Worm (Caenorhabditis elegans) whole organism, mixed stage, embryonic: ENCODE data around the gene perm-1.

Source experiments
- M03D4.4 ChIP-seq: sonication (generic microtip); optimal IDR thresholded peaks from 2 replicates; lab custom pipeline; 2017; ENCODE audit warnings: mild to moderate bottlenecking, missing genetic modification characterization, missing compliant biosample characterization
- bed-3 ChIP-seq: fragments of 200-800 bp; sonication (Bioruptor generic); optimal IDR thresholded peaks from 3 replicates; lab custom pipeline; 2018; ENCODE audit warnings: mild to moderate bottlenecking, missing genetic modification characterization, moderate library complexity, missing compliant biosample characterization
- blmp-1 ChIP-seq: fragments of 150-350 bp; optimal IDR thresholded peaks from 2 replicates; lab custom pipeline; 2014; ENCODE audit warnings: missing biosample characterization, missing genetic modification characterization
- ceh-39 ChIP-seq: fragments of 150-350 bp; optimal IDR thresholded peaks from 2 replicates; lab custom pipeline; 2014; ENCODE audit warnings: missing biosample characterization, missing genetic modification characterization
- ceh-43 ChIP-seq: fragments of 200-800 bp; sonication (Bioruptor generic); optimal IDR thresholded peaks from 2 replicates; lab custom pipeline; 2018; ENCODE audit warnings: mild to moderate bottlenecking, missing genetic modification characterization, moderate library complexity, missing compliant biosample characterization
- ceh-83 ChIP-seq: fragments of 200-800 bp; sonication (Bioruptor generic); optimal IDR thresholded peaks from 2 replicates; lab custom pipeline; 2018; ENCODE audit warnings: mild to moderate bottlenecking, missing genetic modification characterization, missing compliant biosample characterization
- ces-1 ChIP-seq: fragments of 150-350 bp; optimal IDR thresholded peaks from 2 replicates; lab custom pipeline; 2014; ENCODE audit warnings: missing biosample characterization, missing genetic modification reagents, missing genetic modification characterization
- cnd-1 ChIP-seq: fragments of 200-800 bp; sonication (Bioruptor generic); optimal IDR thresholded peaks from 2 replicates; lab custom pipeline; 2018; ENCODE audit warnings: mild to moderate bottlenecking, missing genetic modification characterization, missing compliant biosample characterization
- drap-1 ChIP-seq: fragments of 200-800 bp; sonication (Bioruptor generic); optimal IDR thresholded peaks from 3 replicates; lab custom pipeline; 2018; ENCODE audit warnings: mild to moderate bottlenecking, missing genetic modification characterization, missing compliant biosample characterization
- elt-1 ChIP-seq: sonication (generic microtip); optimal IDR thresholded peaks from 2 replicates; lab custom pipeline; 2017; ENCODE audit warnings: missing genetic modification characterization, mild to moderate bottlenecking, missing compliant biosample characterization, antibody characterized with exemption, moderate library complexity, borderline replicate concordance; ENCODE audit not compliant: insufficient read depth
- elt-3 ChIP-seq: fragments of 150-350 bp; optimal IDR thresholded peaks from 2 replicates; lab custom pipeline; 2014; ENCODE audit warnings: missing biosample characterization, missing genetic modification characterization
- flh-1 ChIP-seq: fragments of 200-800 bp; sonication (Bioruptor generic); optimal IDR thresholded peaks from 2 replicates; lab custom pipeline; 2018; ENCODE audit warnings: mild to moderate bottlenecking, missing genetic modification characterization, moderate library complexity, missing compliant biosample characterization
- ham-2 ChIP-seq: fragments of 200-800 bp; sonication (Bioruptor generic); optimal IDR thresholded peaks from 2 replicates; lab custom pipeline; 2018; ENCODE audit warnings: mild to moderate bottlenecking, missing genetic modification characterization, missing compliant biosample characterization
- hlh-1 ChIP-seq: fragments of 150-350 bp; optimal IDR thresholded peaks from 2 replicates; lab custom pipeline; 2014; ENCODE audit warnings: missing biosample characterization, missing genetic modification reagents, missing genetic modification characterization
- lin-13 ChIP-seq: fragments of 150-350 bp; optimal IDR thresholded peaks from 2 replicates; lab custom pipeline; 2014; ENCODE audit warnings: missing biosample characterization, missing genetic modification characterization
- lsy-2 ChIP-seq: fragments of 150-350 bp; optimal IDR thresholded peaks from 2 replicates; lab custom pipeline; 2014; ENCODE audit warnings: missing biosample characterization, missing genetic modification characterization
- mab-5 ChIP-seq: fragments of 150-350 bp; optimal IDR thresholded peaks from 2 replicates; lab custom pipeline; 2014; ENCODE audit warnings: missing biosample characterization, missing genetic modification characterization
- mep-1 ChIP-seq: fragments of 150-350 bp; optimal IDR thresholded peaks from 2 replicates; lab custom pipeline; 2017; ENCODE audit warnings: missing biosample characterization, missing genetic modification reagents, missing genetic modification characterization, inconsistent platforms
- mls-2 ChIP-seq: sonication (generic microtip); optimal IDR thresholded peaks from 2 replicates; lab custom pipeline; 2016; ENCODE audit warnings: mild to moderate bottlenecking, missing genetic modification characterization, moderate library complexity, missing compliant biosample characterization
- nhr-12 ChIP-seq: fragments of 150-350 bp; optimal IDR thresholded peaks from 2 replicates; lab custom pipeline; 2014; ENCODE audit warnings: missing biosample characterization, missing genetic modification characterization
- nhr-2 ChIP-seq: fragments of 150-350 bp; optimal IDR thresholded peaks from 2 replicates; lab custom pipeline; 2014; ENCODE audit warnings: missing biosample characterization, missing genetic modification characterization
- nhr-237 ChIP-seq: fragments of 150-350 bp; optimal IDR thresholded peaks from 2 replicates; lab custom pipeline; 2014; ENCODE audit warnings: missing biosample characterization, missing genetic modification characterization
- nhr-28 ChIP-seq: fragments of 150-350 bp; optimal IDR thresholded peaks from 2 replicates; lab custom pipeline; 2014; ENCODE audit warnings: missing biosample characterization, missing genetic modification characterization
- nhr-76 ChIP-seq: sonication (generic microtip); optimal IDR thresholded peaks from 2 replicates; lab custom pipeline; 2017; ENCODE audit warnings: missing biosample characterization, missing genetic modification characterization
- pha-4 ChIP-seq: fragments of 150-350 bp; optimal IDR thresholded peaks from 2 replicates; lab custom pipeline; 2018; ENCODE audit warnings: missing biosample characterization, missing genetic modification reagents, missing genetic modification characterization
- sem-2 ChIP-seq: fragments of 200-800 bp; sonication (Bioruptor generic); optimal IDR thresholded peaks from 2 replicates; lab custom pipeline; 2018; ENCODE audit warnings: mild to moderate bottlenecking, missing genetic modification characterization, missing compliant biosample characterization
- snpc-4 ChIP-seq: fragments of 150-350 bp; optimal IDR thresholded peaks from 2 replicates; lab custom pipeline; 2014; ENCODE audit warnings: missing biosample characterization, missing genetic modification characterization
- sptf-1 ChIP-seq: sonication (generic microtip); optimal IDR thresholded peaks from 2 replicates; lab custom pipeline; 2017; ENCODE audit warnings: mild to moderate bottlenecking, missing genetic modification characterization, moderate library complexity, missing compliant biosample characterization
- tbx-8 ChIP-seq: fragments of 200-800 bp; sonication (Bioruptor generic); optimal IDR thresholded peaks from 2 replicates; lab custom pipeline; 2018; ENCODE audit warnings: mild to moderate bottlenecking, missing genetic modification characterization, moderate library complexity, missing compliant biosample characterization
- unc-62 ChIP-seq: fragments of 150-350 bp; optimal IDR thresholded peaks from 2 replicates; lab custom pipeline; 2014; ENCODE audit warnings: missing biosample characterization, missing genetic modification reagents, missing genetic modification characterization
- zip-8 ChIP-seq: fragments of 150-350 bp; optimal IDR thresholded peaks from 2 replicates; lab custom pipeline; 2014; ENCODE audit warnings: missing biosample characterization, missing genetic modification characterization
- ztf-11 ChIP-seq: fragments of 150-350 bp; optimal IDR thresholded peaks from 2 replicates; lab custom pipeline; 2014; ENCODE audit warnings: missing biosample characterization, missing genetic modification characterization

The perm-1 gene

DNA sequence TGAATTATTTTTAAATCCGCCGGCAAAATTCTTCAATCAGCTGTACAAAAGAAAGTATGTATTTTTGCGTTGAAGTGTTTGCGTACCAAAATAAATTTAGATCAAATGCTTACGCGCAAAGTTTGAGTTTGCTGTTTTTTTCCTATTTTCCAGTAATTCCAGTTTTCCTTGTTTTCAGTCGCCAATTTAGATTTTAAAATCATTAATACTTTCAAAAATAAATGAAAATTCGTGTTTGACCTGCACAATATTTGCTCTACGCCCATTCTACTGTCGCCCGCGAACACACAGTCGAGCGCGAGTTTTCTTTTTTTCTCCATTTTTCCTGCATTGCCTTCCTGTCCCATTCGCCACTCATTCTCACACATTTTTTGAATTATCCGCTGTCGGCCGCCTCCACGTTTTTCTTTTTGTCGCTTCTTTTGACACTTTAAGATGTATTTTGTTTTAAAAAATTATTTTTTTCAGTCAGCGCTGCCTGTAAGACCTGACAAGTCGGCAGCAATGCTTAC, 12.2 kb downstream of the perm-1 start, which contains the start of gene ptc-1:
Gene ptc-1, plus strand, starts transcription at position 462 of the 512 bp plus-strand sequence.
- TF ChIP-seq snpc-4 (tag; lab: Kevin White, UChicago) = no peak
- no peak for TF ChIP-seq sem-2 (GFP tag; lab: Kevin White, UChicago)
- TF ChIP-seq sptf-1 (tag; lab: Kevin White, UChicago) = no peak
- no peak for TF ChIP-seq bed-3
- no peak for TF ChIP-seq elt-1 (tag; lab: Kevin White, UChicago)
- TF ChIP-seq nhr-2 (tag; lab: Kevin White, UChicago) = no peak
- TF ChIP-seq zip-8 (tag; lab: Kevin White, UChicago) = no peak
- no peak for TF ChIP-seq pha-4 (tag; lab: Kevin White, UChicago)
- no peak for TF ChIP-seq tbx-8 (GFP tag; lab: Kevin White, UChicago)
- TF ChIP-seq blmp-1 = no peak
- TF ChIP-seq nhr-28 = no peak
- no peak for TF ChIP-seq lsy-2 (tag; lab: Kevin White, UChicago)
- TF ChIP-seq unc-62 (GFP tag; lab: Kevin White, UChicago) = no peak
- no peak for TF ChIP-seq drap-1 (GFP tag; lab: Kevin White, UChicago)
- no peak for TF ChIP-seq ces-1 (GFP tag; lab: Kevin White, UChicago)

DNA sequence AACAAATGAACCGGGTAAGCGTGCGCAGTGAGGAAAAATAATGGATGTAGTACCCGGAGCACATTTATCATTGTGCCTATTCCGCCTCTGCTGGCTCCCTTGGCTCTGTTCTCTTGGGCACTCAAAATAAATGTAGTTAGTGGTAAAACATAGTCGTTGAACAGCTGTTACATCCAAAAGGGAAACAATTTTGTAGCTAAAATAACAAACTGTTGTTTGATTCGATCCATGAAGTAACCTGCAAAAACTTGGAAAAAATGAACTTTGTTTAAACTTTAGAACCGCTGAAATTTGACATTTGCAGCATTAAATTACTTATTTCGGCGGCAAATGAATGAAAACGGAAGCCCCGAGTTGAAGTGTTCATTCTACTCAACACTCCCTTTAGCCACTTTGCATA, 13.0 kb downstream of the perm-1 start:
- no peak for TF ChIP-seq mab-5 (tag; lab: Kevin White, UChicago)
- no peak for TF ChIP-seq tbx-8 (GFP tag; lab: Kevin White, UChicago)
- no peak for TF ChIP-seq ztf-11 (tag; lab: Kevin White, UChicago)
- TF ChIP-seq ceh-43 (GFP tag; lab: Kevin White, UChicago) = no peak
- no peak for TF ChIP-seq lin-13 (tag; lab: Kevin White, UChicago)
- TF ChIP-seq pha-4 (tag; lab: Kevin White, UChicago) = no peak
- no peak for TF ChIP-seq sptf-1 (tag; lab: Kevin White, UChicago)
- TF ChIP-seq nhr-28 = no peak
- TF ChIP-seq M03D4.4 = no peak
- TF ChIP-seq nhr-76 = no peak
- no peak for TF ChIP-seq nhr-237 (tag; lab: Kevin White, UChicago)
- TF ChIP-seq bed-3 = no peak
- TF ChIP-seq hlh-1 (tag; lab: Kevin White, UChicago) = no peak
- TF ChIP-seq mep-1 = no peak
- no peak for TF ChIP-seq mls-2
- TF ChIP-seq nhr-12 (tag; lab: Kevin White, UChicago) = no peak
- TF ChIP-seq nhr-2 (tag; lab: Kevin White, UChicago) = no peak
- no peak for TF ChIP-seq zip-8 (tag; lab: Kevin White, UChicago)
- TF ChIP-seq drap-1 (GFP tag; lab: Kevin White, UChicago) = no peak
- TF ChIP-seq elt-3 (tag; lab: Kevin White, UChicago) = no peak

DNA sequence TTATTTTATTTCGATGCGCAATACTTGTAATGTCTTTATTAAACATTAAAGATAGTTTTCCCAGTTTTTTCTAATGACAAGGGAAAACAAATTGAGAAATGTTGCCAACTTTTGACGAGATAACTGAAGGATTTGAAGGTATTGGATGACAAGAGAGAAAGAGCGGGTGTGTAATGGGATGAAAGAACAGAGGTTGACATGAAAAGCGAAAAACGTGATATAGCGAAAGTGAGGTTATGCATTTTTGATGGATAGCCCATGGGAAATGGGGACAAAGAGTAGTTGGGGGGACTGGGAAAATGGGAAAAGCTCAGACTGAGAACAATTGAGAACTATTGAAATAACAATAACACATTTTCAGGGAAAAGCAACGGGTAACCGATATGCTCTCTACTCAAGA, 14.6 kb downstream of the perm-1 start:
- TF ChIP-seq ceh-83 (GFP tag; lab: Kevin White, UChicago) = no peak
- TF ChIP-seq elt-3 (tag; lab: Kevin White, UChicago) = no peak
- no peak for TF ChIP-seq elt-1 (tag; lab: Kevin White, UChicago)
- TF ChIP-seq unc-62 (GFP tag; lab: Kevin White, UChicago) = peak; percentile 34
- TF ChIP-seq lsy-2 (tag; lab: Kevin White, UChicago) = no peak

DNA sequence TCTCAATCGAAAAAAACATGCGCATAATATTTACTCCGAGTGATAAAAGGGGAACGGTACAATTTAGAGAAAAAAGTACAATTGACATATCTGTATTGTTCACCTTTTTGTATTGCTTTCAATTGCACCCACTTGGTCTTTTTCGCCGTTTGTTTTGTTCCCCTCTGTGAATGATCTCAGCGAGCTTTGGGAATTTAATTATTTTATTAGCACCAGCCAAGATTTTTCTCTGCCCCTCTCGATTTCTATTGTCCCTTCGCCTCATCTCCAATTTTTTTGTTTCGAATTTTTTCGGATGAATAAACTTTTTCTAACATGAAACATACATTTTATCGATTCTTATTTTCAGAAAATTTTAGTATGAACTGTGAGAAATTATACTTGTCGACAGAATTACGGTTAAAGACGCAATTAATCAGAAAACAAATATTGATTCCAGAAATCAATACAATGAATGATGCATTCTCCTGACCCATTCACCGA, 19.6 kb downstream of the perm-1 start, which contains the start of gene rev-1:
Gene rev-1, plus strand, starts transcription at position 433 of the 483 bp plus-strand sequence.
- peak; percentile 64 for TF ChIP-seq ces-1 (GFP tag; lab: Kevin White, UChicago)
- no peak for TF ChIP-seq ceh-39 (tag; lab: Kevin White, UChicago)
- no peak for TF ChIP-seq blmp-1

DNA sequence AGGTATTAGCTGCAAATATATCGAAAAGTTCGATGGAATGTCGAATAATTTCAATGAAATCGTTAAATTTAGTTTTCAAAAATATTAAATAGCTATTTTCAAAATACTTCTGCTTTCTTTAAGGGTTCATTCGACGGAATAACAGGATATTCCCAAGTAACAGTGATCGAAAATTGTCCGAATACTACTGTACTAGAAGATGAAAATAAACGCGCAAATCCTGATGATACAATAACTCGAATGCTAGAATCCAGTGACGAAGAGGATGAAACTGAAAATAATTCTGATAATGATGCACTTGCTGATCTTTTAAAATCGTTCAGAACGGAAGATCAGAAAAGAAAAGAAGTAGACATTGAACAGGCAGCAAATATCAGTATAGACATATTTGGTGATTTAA, 20.1 kb downstream of the perm-1 start:
- no peak for TF ChIP-seq snpc-4 (tag; lab: Kevin White, UChicago)
- no peak for TF ChIP-seq lsy-2 (tag; lab: Kevin White, UChicago)
- no peak for TF ChIP-seq bed-3
- no peak for TF ChIP-seq sem-2 (GFP tag; lab: Kevin White, UChicago)
- no peak for TF ChIP-seq ceh-39 (tag; lab: Kevin White, UChicago)
- no peak for TF ChIP-seq nhr-12 (tag; lab: Kevin White, UChicago)
- no peak for TF ChIP-seq ham-2 (GFP tag; lab: Kevin White, UChicago)
- no peak for TF ChIP-seq ceh-43 (GFP tag; lab: Kevin White, UChicago)
- no peak for TF ChIP-seq cnd-1
- TF ChIP-seq mep-1 = no peak
- no peak for TF ChIP-seq unc-62 (GFP tag; lab: Kevin White, UChicago)
- no peak for TF ChIP-seq elt-1 (tag; lab: Kevin White, UChicago)
- no peak for TF ChIP-seq blmp-1
- no peak for TF ChIP-seq nhr-2 (tag; lab: Kevin White, UChicago)
- TF ChIP-seq tbx-8 (GFP tag; lab: Kevin White, UChicago) = no peak
- no peak for TF ChIP-seq hlh-1 (tag; lab: Kevin White, UChicago)
- TF ChIP-seq flh-1 (GFP tag; lab: Kevin White, UChicago) = no peak
- no peak for TF ChIP-seq drap-1 (GFP tag; lab: Kevin White, UChicago)
- no peak for TF ChIP-seq lin-13 (tag; lab: Kevin White, UChicago)
